Fruit fly (Drosophila melanogaster): ENCODE results near the gene Fpgs1.

DNA sequence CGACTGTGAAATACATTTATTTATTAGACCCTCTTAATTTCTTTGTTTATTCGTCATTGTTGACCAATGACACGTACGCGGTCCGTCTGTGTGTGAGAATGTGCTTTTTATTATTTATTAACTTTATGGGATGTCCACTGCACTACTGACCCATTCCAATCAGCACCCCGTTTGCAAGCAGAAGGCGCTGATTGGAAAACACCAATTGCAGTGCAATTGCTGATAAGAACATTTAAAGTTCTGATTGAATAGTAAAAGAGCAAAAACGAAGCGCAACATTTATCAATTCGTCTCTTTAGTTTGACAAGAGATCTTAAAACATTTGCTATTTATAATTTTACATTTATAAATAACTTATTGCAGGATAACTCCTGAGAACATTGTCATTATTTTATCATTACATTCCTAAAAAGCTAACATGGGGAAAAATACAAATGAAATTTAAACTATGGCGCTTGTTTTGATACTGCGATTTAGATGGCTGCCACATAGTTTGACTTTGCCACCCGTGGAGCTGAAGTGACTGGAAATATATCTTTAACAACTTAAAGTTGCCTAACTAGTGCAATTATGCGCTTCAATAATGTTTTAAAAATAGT is 46.8 kb downstream of the Fpgs1 start:
- TF ChIP-seq insv (optimal IDR thresholded peaks at IDR 0.05) = no peak
- no peak for TF ChIP-seq psq (optimal IDR thresholded peaks at IDR 0.05)

Data from Kc167 (cell line).